Worm (Caenorhabditis elegans): ENCODE data around the gene egl-20.

egl-20 gene

DNA sequence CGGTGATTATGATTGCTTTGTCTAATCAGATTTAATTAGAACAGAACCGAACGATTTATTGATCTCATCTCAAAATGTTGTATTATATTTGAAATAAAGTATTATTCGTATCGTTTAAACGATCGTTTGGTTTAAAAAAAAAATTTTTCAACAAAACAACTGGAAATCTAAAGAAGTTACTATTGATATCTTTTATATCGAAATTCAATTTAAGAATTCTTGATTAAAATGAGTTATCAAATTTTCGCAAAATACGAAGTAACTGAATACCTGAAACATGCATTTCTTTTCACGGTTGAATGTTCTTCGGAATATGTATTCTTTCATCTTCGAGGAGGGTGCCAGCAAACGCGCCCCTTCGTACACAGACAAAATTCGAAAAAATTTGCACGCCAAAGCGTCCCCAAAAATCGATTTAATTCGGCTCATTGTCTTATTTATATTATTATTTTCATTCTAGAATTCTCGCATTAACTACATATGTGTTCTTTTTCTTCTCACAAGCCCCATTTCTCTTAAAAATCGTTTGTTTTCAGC lies 42.7 kb upstream of the egl-20 start, which contains the start of gene npp-1 (continued):
- TF ChIP-seq T20F7.1 (GFP tag; optimal IDR thresholded peaks at IDR 0.05) (peak; percentile 7), lsy-2 (tag; optimal IDR thresholded peaks at IDR 0.05) (no peak)

DNA sequence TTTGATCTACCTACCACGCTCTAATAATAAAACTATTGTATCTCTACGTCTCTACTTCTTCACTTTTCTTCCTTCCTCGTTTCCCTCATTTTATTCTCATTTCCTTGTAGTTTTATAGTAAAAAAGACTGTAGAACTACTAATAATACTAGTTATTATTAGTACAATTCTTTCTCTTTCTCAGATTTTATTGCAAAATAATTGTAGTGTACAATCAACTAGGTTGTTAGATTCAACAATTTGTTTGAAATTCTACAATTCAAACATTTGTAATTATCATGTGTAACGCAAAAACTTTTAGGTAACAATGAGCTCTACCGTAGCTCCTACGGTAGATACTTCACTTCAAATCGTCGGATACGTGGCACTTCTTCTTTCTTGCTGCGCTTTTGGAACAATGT lies 40.4 kb upstream of the egl-20 start, which contains the start of gene K07F5.12:
Gene K07F5.12, plus strand, starts transcription at position 301 of the 400 bp plus-strand sequence.
- TF ChIP-seq ceh-62 (tag; optimal IDR thresholded peaks at IDR 0.05), result no peak

DNA sequence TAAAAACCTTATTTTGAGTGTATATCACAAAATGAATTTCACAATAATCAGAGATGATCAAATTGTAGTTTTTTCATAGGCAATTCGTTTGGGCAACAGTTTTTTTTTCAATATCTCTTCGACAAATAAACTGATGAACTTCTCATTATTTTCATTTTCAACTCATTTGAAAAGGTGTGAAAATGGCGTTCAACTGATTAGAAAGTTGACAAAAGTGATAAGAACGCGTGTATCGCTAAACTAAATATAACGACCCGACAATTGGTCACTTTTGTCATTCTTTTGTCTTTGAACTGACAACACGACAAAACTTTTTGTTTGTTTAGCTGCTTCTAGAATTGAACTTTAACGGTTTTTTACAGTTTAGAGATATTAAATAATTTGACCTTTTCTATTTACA lies 39.6 kb upstream of the egl-20 start:
- TF ChIP-seq dve-1 (tag; optimal IDR thresholded peaks at IDR 0.05; ENCODE audit: insufficient read depth) (peak; percentile 13), pqm-1 (tag; optimal IDR thresholded peaks at IDR 0.05) (peak; percentile 47), dmd-6 (GFP tag; IDR thresholded peaks at IDR 0.05) (peak; percentile 30; the same call in 1 of the 2 replicates), F10B5.3 (tag; optimal IDR thresholded peaks at IDR 0.05) (no peak)

DNA sequence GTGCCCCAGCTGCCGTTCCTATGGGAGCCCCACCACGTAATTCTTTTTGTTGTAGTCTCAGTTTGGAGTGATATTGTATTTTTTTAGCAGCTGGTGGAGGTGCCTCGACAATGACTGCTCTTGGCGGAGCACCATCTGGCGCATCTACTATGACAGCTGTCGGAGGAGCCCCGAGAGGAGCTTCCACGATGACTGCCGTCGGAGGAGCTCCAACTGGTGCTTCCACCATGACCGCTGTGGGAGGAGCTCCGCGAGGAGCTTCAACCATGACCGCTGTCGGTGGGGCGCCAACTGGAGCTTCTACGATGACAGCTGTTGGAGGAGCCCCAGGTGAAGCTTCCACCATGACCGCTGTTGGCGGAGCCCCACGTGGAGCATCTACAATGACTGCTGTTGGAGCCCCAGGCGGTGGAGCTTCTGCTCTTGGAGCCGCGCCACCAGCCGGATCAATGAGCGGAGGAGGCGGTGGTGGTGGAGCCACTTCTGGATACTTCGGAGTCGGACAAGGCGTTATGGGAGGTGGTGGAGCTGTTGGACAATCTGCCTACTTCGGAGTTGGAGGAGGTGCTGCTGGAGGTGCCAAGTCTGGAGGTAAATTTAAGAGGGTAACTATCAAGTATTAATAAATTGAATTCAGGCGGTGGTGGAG lies 37.6 kb upstream of the egl-20 start:
- TF ChIP-seq set-16 (GFP tag; IDR thresholded peaks at IDR 0.05) (peak; percentile 93), mes-2 (tag; optimal IDR thresholded peaks at IDR 0.05; ENCODE audit: poor library complexity, severe bottlenecking) (no peak)

DNA sequence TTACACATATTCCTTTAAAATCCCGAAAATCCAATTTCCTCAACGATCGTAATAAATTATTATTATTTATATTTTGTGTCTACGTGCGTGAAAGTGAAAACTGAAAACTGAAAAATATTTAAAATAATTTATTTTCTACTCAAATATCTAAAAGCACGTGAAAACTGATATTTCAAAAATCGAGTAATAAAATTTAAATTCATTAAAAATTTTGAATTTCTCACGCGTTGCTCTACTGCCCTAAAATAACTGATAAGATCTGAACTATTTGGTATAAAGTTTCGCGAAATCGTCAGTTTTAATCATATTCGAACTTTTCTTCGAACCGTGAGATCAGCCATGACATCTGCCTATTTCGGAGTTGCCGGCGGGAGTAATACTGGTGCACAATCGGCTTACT lies 36.9 kb upstream of the egl-20 start, which contains the start of gene ssq-1:
Gene ssq-1, plus strand, starts transcription at position 301 of the 400 bp plus-strand sequence.
- no peak for TF ChIP-seq F26F4.8 (GFP tag; conservative IDR thresholded peaks at IDR 0.05)
- TF ChIP-seq tra-1 (GFP tag; IDR thresholded peaks at IDR 0.05), result no peak
- no peak for TF ChIP-seq ceh-28 (tag; optimal IDR thresholded peaks at IDR 0.05)
- no peak for TF ChIP-seq dve-1 (tag; optimal IDR thresholded peaks at IDR 0.05; ENCODE audit: insufficient read depth)
- no peak for TF ChIP-seq ztf-7 (tag; optimal IDR thresholded peaks at IDR 0.05)
- TF ChIP-seq ama-1 (optimal IDR thresholded peaks at IDR 0.05), result no peak
- no peak for TF ChIP-seq daf-12 (tag; optimal IDR thresholded peaks at IDR 0.05)
- TF ChIP-seq jun-1 (tag; optimal IDR thresholded peaks at IDR 0.05), result no peak
- TF ChIP-seq lin-15B (tag; optimal IDR thresholded peaks at IDR 0.05), result no peak
- TF ChIP-seq unc-62 (GFP tag; optimal IDR thresholded peaks at IDR 0.05 in 1 of 2), result no peak
- no peak for TF ChIP-seq unc-62 (tag; optimal IDR thresholded peaks at IDR 0.05)
- TF ChIP-seq mep-1 (tag; optimal IDR thresholded peaks at IDR 0.05), result no peak

DNA sequence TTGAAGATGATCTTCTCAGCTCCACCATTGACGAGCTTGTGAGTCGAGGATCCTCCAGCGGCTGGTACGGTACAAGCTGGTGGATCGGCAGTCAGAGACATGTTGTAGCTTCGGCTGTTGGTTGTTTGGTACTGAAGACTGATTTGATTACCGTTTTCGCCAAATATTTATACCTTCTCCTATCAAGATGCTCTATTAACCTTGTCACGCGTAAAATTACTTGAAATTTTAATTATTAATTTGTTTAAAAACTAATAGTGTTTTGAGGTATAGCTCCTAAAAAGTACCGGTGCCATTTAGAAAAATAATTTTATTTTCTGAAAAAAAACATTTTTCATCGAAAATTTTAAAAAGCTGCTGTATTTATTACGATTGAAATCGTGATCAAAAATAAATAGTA lies 35.6 kb upstream of the egl-20 start, which contains the start of gene ssp-10:
Gene ssp-10, minus strand, starts transcription at position 101 of the 400 bp plus-strand sequence.
- TF ChIP-seq dmd-6 (GFP tag; IDR thresholded peaks at IDR 0.05), result no peak
- TF ChIP-seq lin-29 (GFP tag; IDR thresholded peaks at IDR 0.05), result no peak
- TF ChIP-seq D1046.2 (GFP tag; IDR thresholded peaks at IDR 0.05), result no peak

DNA sequence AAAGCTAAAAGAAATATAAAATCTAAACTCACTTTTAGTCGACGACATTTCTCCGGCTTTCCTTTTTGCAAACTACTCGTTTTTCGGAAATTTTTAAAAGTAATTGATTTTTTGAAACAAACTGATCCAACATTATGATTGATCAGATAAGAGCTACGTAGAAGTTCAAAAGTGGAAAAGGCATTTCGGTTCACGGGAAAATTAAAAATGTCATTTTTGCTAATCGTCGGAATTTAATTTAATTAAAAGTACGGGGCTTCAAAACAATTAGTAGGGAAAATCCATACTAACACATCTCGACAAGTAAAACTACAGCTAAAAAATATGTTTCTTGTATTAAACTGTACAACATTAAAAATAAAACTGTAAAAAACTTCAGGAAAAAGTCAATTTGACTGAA lies 34.3 kb upstream of the egl-20 start, which contains the start of gene K07F5.8:
Gene K07F5.8, minus strand, starts transcription at position 101 of the 400 bp plus-strand sequence.
- TF ChIP-seq rbr-2 (tag; optimal IDR thresholded peaks at IDR 0.05) (no peak), daf-12 (tag; optimal IDR thresholded peaks at IDR 0.05) (no peak), F10B5.3 (tag; optimal IDR thresholded peaks at IDR 0.05) (no peak), spr-1 (tag; optimal IDR thresholded peaks at IDR 0.05) (no peak), ama-1 (optimal IDR thresholded peaks at IDR 0.05) (no peak), madf-9 (GFP tag; conservative IDR thresholded peaks at IDR 0.05) (no peak)

DNA sequence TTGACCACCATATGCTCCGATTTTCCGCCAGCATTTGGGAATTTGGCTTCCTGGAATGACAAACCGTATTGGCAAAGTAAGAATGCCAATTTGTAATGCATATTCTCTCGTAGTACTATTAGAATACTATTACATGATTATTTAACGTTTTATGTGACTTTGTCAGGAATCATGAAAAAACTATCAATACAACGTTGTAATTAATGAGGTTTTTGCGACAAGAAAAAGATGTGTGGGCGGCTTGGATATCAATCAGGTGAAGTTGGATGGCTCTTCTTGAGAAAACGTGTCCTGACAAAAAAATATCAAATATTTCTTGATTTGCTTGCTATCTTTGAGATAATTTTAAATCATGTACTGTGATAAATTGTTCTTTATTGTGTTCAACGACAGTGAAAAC lies 32.7 kb upstream of the egl-20 start, which contains the start of gene K07F5.7:
Gene K07F5.7, minus strand, starts transcription at position 101 of the 400 bp plus-strand sequence.
- peak; percentile 64 for TF ChIP-seq aha-1 (tag)
- TF ChIP-seq mdl-1 (tag; optimal IDR thresholded peaks at IDR 0.05), result no peak

Measured in whole organism, L4 larva.